Worm (Caenorhabditis elegans) whole organism, L3 larva: ENCODE results near the gene mstr-2.
A peak's percentile ranks its signal among the peaks of the same experiment; 100 is the strongest.

Experiments used
- fkh-10 ChIP-seq: sonication (generic microtip); optimal IDR thresholded peaks from 2 replicates; lab custom pipeline; 2017; ENCODE audit warnings: missing biosample characterization, missing genetic modification reagents, missing genetic modification characterization
- nhr-28 ChIP-seq: fragments of 150-350 bp; optimal IDR thresholded peaks from 2 replicates; lab custom pipeline; 2014; ENCODE audit warnings: missing biosample characterization, missing genetic modification characterization
- pqm-1 ChIP-seq: fragments of 150-350 bp; optimal IDR thresholded peaks from 2 replicates; lab custom pipeline; 2017; ENCODE audit warnings: missing biosample characterization, missing genetic modification characterization, inconsistent platforms
- skn-1 ChIP-seq: fragments of 150-350 bp; optimal IDR thresholded peaks from 2 replicates; lab custom pipeline; 2014; ENCODE audit warnings: missing biosample characterization, missing genetic modification characterization
- zag-1 ChIP-seq: fragments of 150-350 bp; optimal IDR thresholded peaks from 2 replicates; lab custom pipeline; 2014; ENCODE audit warnings: missing biosample characterization, missing genetic modification characterization

DNA sequence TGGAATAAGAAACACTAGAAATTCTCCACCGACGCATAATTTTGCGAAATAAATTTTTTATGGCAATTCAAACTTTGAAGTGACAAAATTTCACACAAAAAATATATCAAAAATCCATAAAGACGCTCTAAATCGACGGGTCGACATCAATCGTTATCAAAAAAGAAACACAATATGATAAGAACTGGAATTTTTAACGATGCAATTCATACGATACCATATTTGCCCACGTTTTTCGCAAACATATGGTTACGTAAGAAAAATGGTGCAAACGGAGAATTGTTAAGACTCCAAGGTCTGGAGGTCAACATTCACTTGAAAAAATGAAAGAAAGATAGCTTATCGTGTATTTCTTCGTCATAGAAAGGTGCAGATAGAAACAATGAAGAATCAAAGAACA lies 37.2 kb downstream of the mstr-2 start:
- TF ChIP-seq skn-1: no peak
- no peak for TF ChIP-seq zag-1
- TF ChIP-seq fkh-10: no peak
- peak; percentile 35 for TF ChIP-seq pqm-1 (tag; lab: Kevin White, UChicago)
- TF ChIP-seq nhr-28: no peak
